Worm (Caenorhabditis elegans) whole organism, mixed stage, embryonic: ENCODE data around the gene B0273.115.

Experiments used
- bed-3 ChIP-seq: fragments of 200-800 bp; sonication (Bioruptor generic); optimal IDR thresholded peaks from 3 replicates; lab custom pipeline; 2018; ENCODE audit warnings: mild to moderate bottlenecking, missing genetic modification characterization, moderate library complexity, missing compliant biosample characterization
- nhr-12 ChIP-seq: fragments of 150-350 bp; optimal IDR thresholded peaks from 2 replicates; lab custom pipeline; 2014; ENCODE audit warnings: missing biosample characterization, missing genetic modification characterization

ce11 chrIV:5493135-5493534, 2.2 kb upstream of the B0273.115 start:
- TF ChIP-seq nhr-12 (no peak), bed-3 (GFP tag; lab: Kevin White, UChicago) (no peak)
